Worm (Caenorhabditis elegans): ENCODE results near the gene C08F11.7.

Gene C08F11.7

DNA sequence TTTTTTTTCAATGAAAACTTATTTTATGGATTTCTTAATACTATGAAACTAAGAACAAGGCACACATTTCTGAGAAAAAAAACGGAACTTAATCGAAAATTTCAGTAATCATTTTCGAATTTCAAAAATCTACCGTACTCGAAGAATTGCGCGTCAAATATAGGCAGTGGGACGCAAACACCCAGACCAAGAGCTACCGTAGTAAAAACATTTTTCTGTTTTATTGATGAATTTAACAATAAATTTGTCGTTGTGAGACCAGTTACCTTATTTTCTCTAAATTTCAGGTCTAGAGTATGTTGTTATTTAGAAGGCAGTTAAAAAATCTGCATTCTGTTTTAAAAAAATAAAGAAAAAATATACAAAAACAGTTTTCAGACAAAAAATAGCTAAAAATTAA, 50.6 kb downstream of the C08F11.7 start:
- TF ChIP-seq ceh-22 (tag; optimal IDR thresholded peaks at IDR 0.05) (no peak), tbx-7 (tag; optimal IDR thresholded peaks at IDR 0.05) (no peak), ceh-14 (tag; optimal IDR thresholded peaks at IDR 0.05) (no peak), zip-5 (tag; optimal IDR thresholded peaks at IDR 0.05) (no peak), ceh-18 (tag; optimal IDR thresholded peaks at IDR 0.05) (no peak), npax-4 (tag; optimal IDR thresholded peaks at IDR 0.05) (no peak), nhr-232 (tag; optimal IDR thresholded peaks at IDR 0.05) (no peak)
